Worm (Caenorhabditis elegans): ENCODE measurements around the gene kcmf-1.

The kcmf-1 gene

ce11 chrIII:7828576-7829461 is at the start of gene kcmf-1, which contains the start of gene egl-45:
kcmf-1 (plus strand) TSS chrIII:7829411.
egl-45 (minus strand) TSS chrIII:7828626.
- TF ChIP-seq cnd-1 (tag; optimal IDR thresholded peaks at IDR 0.05), result no peak
- TF ChIP-seq hlh-1 (tag; optimal IDR thresholded peaks at IDR 0.05), result peak; percentile 13
- TF ChIP-seq mep-1 (tag; optimal IDR thresholded peaks at IDR 0.05), result peak; percentile 44
- TF ChIP-seq mab-5 (tag; optimal IDR thresholded peaks at IDR 0.05), result no peak
- peak; percentile 66 for TF ChIP-seq unc-120 (tag; optimal IDR thresholded peaks at IDR 0.05; ENCODE audit: poor library complexity, severe bottlenecking)
- no peak for TF ChIP-seq snpc-4 (tag; optimal IDR thresholded peaks at IDR 0.05)
- TF ChIP-seq lsy-2 (tag; optimal IDR thresholded peaks at IDR 0.05), result peak; percentile 36
- TF ChIP-seq ces-1 (GFP tag; optimal IDR thresholded peaks at IDR 0.05), result no peak
- no peak for TF ChIP-seq ceh-83 (GFP tag; optimal IDR thresholded peaks at IDR 0.05)

ce11 chrIII:7780566-7781238 is 48.5 kb upstream of the kcmf-1 start:
- TF ChIP-seq zip-8 (tag; optimal IDR thresholded peaks at IDR 0.05), result no peak
- peak; percentile 84 for TF ChIP-seq hlh-1 (tag; optimal IDR thresholded peaks at IDR 0.05)
- peak; percentile 12 for TF ChIP-seq nhr-2 (tag; optimal IDR thresholded peaks at IDR 0.05)
- peak; percentile 92 for TF ChIP-seq unc-62 (GFP tag; optimal IDR thresholded peaks at IDR 0.05)
- no peak for TF ChIP-seq ceh-43 (GFP tag; optimal IDR thresholded peaks at IDR 0.05)
- TF ChIP-seq mab-5 (tag; optimal IDR thresholded peaks at IDR 0.05), result peak; percentile 95
- TF ChIP-seq unc-120 (tag; optimal IDR thresholded peaks at IDR 0.05; ENCODE audit: poor library complexity, severe bottlenecking), result peak; percentile 27

- TF ChIP-seq ztf-11 (tag; optimal IDR thresholded peaks at IDR 0.05), result no peak
- TF ChIP-seq cnd-1 (tag; optimal IDR thresholded peaks at IDR 0.05), result no peak
- TF ChIP-seq hlh-1 (tag; optimal IDR thresholded peaks at IDR 0.05), result no peak
- no peak for TF ChIP-seq nhr-76 (tag; optimal IDR thresholded peaks at IDR 0.05)
- TF ChIP-seq elt-3 (tag; optimal IDR thresholded peaks at IDR 0.05), result no peak
- TF ChIP-seq ces-1 (GFP tag; optimal IDR thresholded peaks at IDR 0.05), result no peak
- no peak for TF ChIP-seq nhr-2 (tag; optimal IDR thresholded peaks at IDR 0.05)
- no peak for TF ChIP-seq ham-2 (GFP tag; optimal IDR thresholded peaks at IDR 0.05)
- TF ChIP-seq elt-1 (tag; optimal IDR thresholded peaks at IDR 0.05; ENCODE audit: borderline replicate concordance, insufficient read depth), result no peak
- TF ChIP-seq lin-32 (GFP tag; optimal IDR thresholded peaks at IDR 0.05), result no peak
- no peak for TF ChIP-seq ceh-83 (GFP tag; optimal IDR thresholded peaks at IDR 0.05)
Measured at ce11 chrIII:7783354-7783753, 45.9 kb upstream of the kcmf-1 start, which contains the start of gene mab-5. mab-5 (minus strand) TSS chrIII:7783454.

ce11 chrIII:7784201-7784600 is 45.0 kb upstream of the kcmf-1 start:
- TF ChIP-seq unc-120 (tag; optimal IDR thresholded peaks at IDR 0.05; ENCODE audit: poor library complexity, severe bottlenecking) (peak; percentile 11), nhr-2 (tag; optimal IDR thresholded peaks at IDR 0.05) (no peak), mab-5 (tag; optimal IDR thresholded peaks at IDR 0.05) (peak; percentile 100), sptf-1 (tag; optimal IDR thresholded peaks at IDR 0.05) (no peak), nhr-28 (tag; optimal IDR thresholded peaks at IDR 0.05) (no peak), bed-3 (GFP tag; optimal IDR thresholded peaks at IDR 0.05) (no peak), lsy-2 (tag; optimal IDR thresholded peaks at IDR 0.05) (peak; percentile 25), sem-2 (GFP tag; optimal IDR thresholded peaks at IDR 0.05) (no peak), ztf-11 (tag; optimal IDR thresholded peaks at IDR 0.05) (no peak), lin-13 (tag; optimal IDR thresholded peaks at IDR 0.05) (no peak), tbx-8 (GFP tag; optimal IDR thresholded peaks at IDR 0.05) (no peak), blmp-1 (tag; optimal IDR thresholded peaks at IDR 0.05) (no peak), flh-1 (GFP tag; optimal IDR thresholded peaks at IDR 0.05) (no peak), cnd-1 (tag; optimal IDR thresholded peaks at IDR 0.05) (no peak), unc-62 (GFP tag; optimal IDR thresholded peaks at IDR 0.05) (peak; percentile 56), unc-39 (tag; optimal IDR thresholded peaks at IDR 0.05) (no peak)

ce11 chrIII:7788410-7788809 is 40.8 kb upstream of the kcmf-1 start:
- TF ChIP-seq mab-5 (tag; optimal IDR thresholded peaks at IDR 0.05) (peak; percentile 76), unc-62 (GFP tag; optimal IDR thresholded peaks at IDR 0.05) (no peak)
